Worm (Caenorhabditis elegans) whole organism, L4/young adult: ENCODE data around the gene bud-13.

Source experiments
- W03F9.2 ChIP-seq: fragments of 150-350 bp; optimal IDR thresholded peaks from 2 replicates; lab custom pipeline; 2014; ENCODE audit warnings: missing biosample characterization, missing genetic modification characterization
- dao-5 ChIP-seq: sonication (generic microtip); optimal IDR thresholded peaks from 2 replicates; lab custom pipeline; 2016; ENCODE audit warnings: missing genotype, missing genetic modification characterization, moderate library complexity, missing compliant biosample characterization
- him-1 ChIP-seq: sonication (generic microtip); optimal IDR thresholded peaks from 2 replicates; lab custom pipeline; 2016; ENCODE audit warnings: missing genotype, missing genetic modification reagents, missing genetic modification characterization, missing compliant biosample characterization

ce11 chrIII:8985965-8986364 lies 18.4 kb upstream of the bud-13 start:
- no peak for TF ChIP-seq him-1 (tag; lab: Kevin White, UChicago)
- no peak for TF ChIP-seq dao-5 (tag; lab: Kevin White, UChicago)
- TF ChIP-seq W03F9.2, result no peak
